Worm (Caenorhabditis elegans) whole organism, midembryonic: ENCODE data around the gene col-91.

Experiments
- flt-1 ChIP-seq: fragments of 200-800 bp; sonication (Bioruptor generic); IDR thresholded peaks from 2 replicates; pipeline ENCODE4 v1.3.6; 2022; ENCODE audit warnings: missing genetic modification characterization, missing compliant biosample characterization
- klf-2 ChIP-seq: fragments of 200-800 bp; sonication (Bioruptor generic); conservative IDR thresholded peaks from 2 replicates; pipeline ENCODE4 v1.3.6; 2022; ENCODE audit warnings: missing genetic modification reagents, missing genetic modification characterization, missing compliant biosample characterization
- med-1 ChIP-seq: sonication (generic microtip); optimal IDR thresholded peaks from 2 replicates; lab custom pipeline; 2017; ENCODE audit warnings: missing genetic modification characterization, mild to moderate bottlenecking, missing compliant biosample characterization, antibody characterized with exemption, missing genetic modification reagents; ENCODE audit not compliant: insufficient read depth
- ref-1 ChIP-seq: fragments of 200-800 bp; sonication (Bioruptor generic); conservative IDR thresholded peaks from 2 replicates; pipeline ENCODE4 v1.3.6; 2022; ENCODE audit warnings: missing genetic modification reagents, missing genetic modification characterization, missing compliant biosample characterization
- ztf-29 ChIP-seq: fragments of 200-800 bp; sonication (Bioruptor generic); IDR thresholded peaks from 2 replicates; pipeline ENCODE4 v1.3.6; 2022; ENCODE audit warnings: missing genetic modification reagents, missing genetic modification characterization, missing compliant biosample characterization

DNA sequence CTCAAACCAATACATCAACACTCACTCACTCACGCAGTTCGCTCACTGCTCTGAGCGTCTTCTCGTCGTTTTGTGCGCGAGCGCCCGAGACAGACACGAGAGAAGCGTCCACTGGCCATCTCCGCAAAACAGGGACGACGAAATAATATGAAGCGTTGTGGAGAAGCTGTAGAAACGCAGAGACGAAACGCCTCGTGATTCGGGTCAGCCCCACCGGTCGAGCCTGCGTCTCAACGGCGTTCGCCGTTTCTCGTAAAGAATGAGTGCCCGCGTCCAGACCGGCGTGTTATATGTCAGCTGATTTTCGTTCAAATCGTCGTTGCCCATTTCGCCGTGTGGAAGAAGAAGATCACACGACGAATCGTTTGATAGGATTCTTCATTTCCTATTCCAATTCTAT, 36.0 kb downstream of the col-91 start, which contains the start of gene fbxl-1:
- TF ChIP-seq flt-1 (GFP tag; lab: Robert Waterston, UW): peak; percentile 63
- TF ChIP-seq ztf-29 (GFP tag; lab: Robert Waterston, UW): no peak
- no peak for TF ChIP-seq ref-1
- no peak for TF ChIP-seq med-1 (GFP tag; lab: Kevin White, UChicago)
- TF ChIP-seq klf-2 (GFP tag; lab: Robert Waterston, UW): no peak
